Fruit fly (Drosophila melanogaster) whole organism, embryonic: ENCODE measurements around the gene CG31821.
A peak's percentile ranks its signal among the peaks of the same experiment; 100 is the strongest.

Experiments
- ATbp ChIP-seq: fragments of 200-800 bp; sonication (Bioruptor generic); optimal IDR thresholded peaks from 2 replicates; lab custom pipeline; 2017; ENCODE audit warnings: missing biosample characterization, mild to moderate bottlenecking, missing genetic modification characterization, missing genetic modification reagents
- B-H2 ChIP-seq: fragments of 200-800 bp; sonication (Bioruptor generic); optimal IDR thresholded peaks from 2 replicates; lab custom pipeline; 2018; ENCODE audit warnings: missing biosample characterization, mild to moderate bottlenecking, missing genetic modification characterization
- BEAF-32 ChIP-seq: fragments of 200-800 bp; sonication (Bioruptor generic); optimal IDR thresholded peaks from 3 replicates; lab custom pipeline; 2017; ENCODE audit warnings: missing biosample characterization, missing genetic modification characterization, mild to moderate bottlenecking, moderate library complexity, missing genetic modification reagents
- CG1024 ChIP-seq: fragments of 200-800 bp; sonication (Bioruptor generic); IDR thresholded peaks from 2 replicates; pipeline ENCODE4 v1.3.6; 2022; ENCODE audit warnings: missing biosample characterization, missing genetic modification characterization
- CG10462 ChIP-seq: fragments of 200-800 bp; sonication (Bioruptor generic); optimal IDR thresholded peaks from 2 replicates; lab custom pipeline; 2016; ENCODE audit warnings: missing biosample characterization, missing genetic modification characterization
- CG13296 ChIP-seq: fragments of 200-800 bp; sonication (Bioruptor generic); optimal IDR thresholded peaks from 3 replicates; lab custom pipeline; 2018; ENCODE audit warnings: missing biosample characterization, mild to moderate bottlenecking, missing genetic modification characterization
- CG15011 ChIP-seq: fragments of 200-800 bp; sonication (Bioruptor generic); optimal IDR thresholded peaks from 3 replicates; lab custom pipeline; 2018; ENCODE audit warnings: missing biosample characterization, mild to moderate bottlenecking, missing genetic modification characterization
- CG32772 ChIP-seq: fragments of 200-800 bp; sonication (Bioruptor generic); IDR thresholded peaks from 2 replicates; pipeline ENCODE4 v1.3.6; 2022; ENCODE audit warnings: missing biosample characterization, missing genetic modification characterization
- CG33213 ChIP-seq: fragments of 200-800 bp; sonication (Bioruptor generic); optimal IDR thresholded peaks from 3 replicates; lab custom pipeline; 2016; ENCODE audit warnings: missing biosample characterization, missing genetic modification characterization
- CG7928 ChIP-seq: fragments of 200-800 bp; sonication (Bioruptor generic); optimal IDR thresholded peaks from 2 replicates; lab custom pipeline; 2017; ENCODE audit warnings: missing biosample characterization, mild to moderate bottlenecking, missing genetic modification characterization
- CG8290 ChIP-seq, 3 experiments: fragments of 200-800 bp; sonication (Bioruptor generic); optimal IDR thresholded peaks; 2 replicates each; lab custom pipeline; 2016 to 2019; ENCODE audit warnings: missing biosample characterization in 3 of 3, missing genetic modification characterization in 3 of 3, mild to moderate bottlenecking in 2 of 3, moderate library complexity in 1 of 3
- CG8388 ChIP-seq: fragments of 200-800 bp; sonication (Bioruptor generic); optimal IDR thresholded peaks from 2 replicates; lab custom pipeline; 2019; ENCODE audit warnings: missing biosample characterization, mild to moderate bottlenecking, missing genetic modification characterization, moderate library complexity
- CG9817 ChIP-seq: fragments of 200-800 bp; sonication (Bioruptor generic); optimal IDR thresholded peaks from 2 replicates; lab custom pipeline; 2018; ENCODE audit warnings: missing biosample characterization, mild to moderate bottlenecking, missing genetic modification characterization, moderate library complexity
- CkIIα-i1 ChIP-seq: fragments of 200-800 bp; sonication (Bioruptor generic); IDR thresholded peaks from 2 replicates; pipeline ENCODE4 v1.3.6; 2022; ENCODE audit warnings: missing biosample characterization, missing genetic modification characterization
- Dek ChIP-seq: fragments of 200-800 bp; sonication (Bioruptor generic); optimal IDR thresholded peaks from 3 replicates; lab custom pipeline; 2019; ENCODE audit warnings: missing biosample characterization, mild to moderate bottlenecking, missing genetic modification characterization, moderate library complexity
- Dfd ChIP-seq, 2 experiments: fragments of >200 bp; optimal IDR thresholded peaks; 2 replicates each; lab custom pipeline; 2017; ENCODE audit warnings: missing biosample characterization in 2 of 2, missing genetic modification characterization in 2 of 2
- E2f2 ChIP-seq: fragments of 200-800 bp; sonication (Bioruptor generic); IDR thresholded peaks from 2 replicates; pipeline ENCODE4 v1.3.6; 2022; ENCODE audit warnings: missing biosample characterization, missing genetic modification characterization
- Elba2 ChIP-seq: fragments of 200-800 bp; sonication (Bioruptor generic); optimal IDR thresholded peaks from 3 replicates; lab custom pipeline; 2016; ENCODE audit warnings: missing biosample characterization, missing genetic modification characterization
- Gsc ChIP-seq: fragments of 200-800 bp; sonication (Bioruptor generic); IDR thresholded peaks from 2 replicates; pipeline ENCODE4 v1.3.6; 2022; ENCODE audit warnings: missing biosample characterization, missing genetic modification characterization
- Hey ChIP-seq: fragments of 200-800 bp; sonication (Bioruptor generic); optimal IDR thresholded peaks from 3 replicates; lab custom pipeline; 2018; ENCODE audit warnings: missing biosample characterization, mild to moderate bottlenecking, missing genetic modification characterization
- MESR4 ChIP-seq: fragments of 200-800 bp; sonication (Bioruptor generic); optimal IDR thresholded peaks from 2 replicates; lab custom pipeline; 2018; ENCODE audit warnings: missing biosample characterization, mild to moderate bottlenecking, missing genetic modification characterization, moderate library complexity
- Nf-YC ChIP-seq: fragments of 200-800 bp; optimal IDR thresholded peaks from 3 replicates; lab custom pipeline; 2019; ENCODE audit warnings: missing biosample characterization, mild to moderate bottlenecking, missing genetic modification characterization, moderate library complexity
- Oaz ChIP-seq: fragments of 200-800 bp; sonication (Bioruptor generic); IDR thresholded peaks from 2 replicates; pipeline ENCODE4 v1.3.6; 2022; ENCODE audit warnings: missing biosample characterization, missing genetic modification characterization
- Rfx ChIP-seq: fragments of 200-800 bp; sonication (Bioruptor generic); IDR thresholded peaks from 2 replicates; pipeline ENCODE4 v1.3.6; 2022; ENCODE audit warnings: missing biosample characterization, missing genetic modification characterization
- Six4 ChIP-seq: fragments of 200-800 bp; sonication (Bioruptor generic); optimal IDR thresholded peaks from 2 replicates; lab custom pipeline; 2016; ENCODE audit warnings: missing biosample characterization, missing genetic modification characterization
- Sry-β ChIP-seq: fragments of 200-800 bp; sonication (Bioruptor generic); optimal IDR thresholded peaks from 2 replicates; lab custom pipeline; 2018; ENCODE audit warnings: missing biosample characterization, mild to moderate bottlenecking, missing genetic modification characterization, moderate library complexity
- Xrp1 ChIP-seq: fragments of 200-800 bp; sonication (Bioruptor generic); IDR thresholded peaks from 2 replicates; pipeline ENCODE4 v1.3.6; 2022; ENCODE audit warnings: missing biosample characterization, missing genetic modification characterization
- ara ChIP-seq: fragments of 200-800 bp; sonication (Bioruptor generic); IDR thresholded peaks from 2 replicates; pipeline ENCODE4 v1.3.6; 2022; ENCODE audit warnings: missing biosample characterization, missing genetic modification characterization
- cas ChIP-seq: fragments of 200-800 bp; sonication (Bioruptor generic); IDR thresholded peaks from 2 replicates; pipeline ENCODE4 v1.3.6; 2022; ENCODE audit warnings: missing biosample characterization, missing genetic modification characterization
- ci ChIP-seq: fragments of 200-800 bp; sonication (Bioruptor generic); IDR thresholded peaks from 3 replicates; pipeline ENCODE4 v1.3.6; 2022; ENCODE audit warnings: missing biosample characterization, missing genetic modification characterization
- crp ChIP-seq, 2 experiments: fragments of 200-800 bp; sonication (Bioruptor generic); optimal IDR thresholded peaks; 2 replicates in 1 of 2; 3 replicates in 1 of 2; lab custom pipeline; 2017; ENCODE audit warnings: missing biosample characterization in 2 of 2, missing genetic modification characterization in 2 of 2, mild to moderate bottlenecking in 1 of 2, moderate library complexity in 1 of 2
- dysf ChIP-seq: fragments of 200-800 bp; sonication (Bioruptor generic); IDR thresholded peaks from 3 replicates; pipeline ENCODE4 v1.3.6; 2022; ENCODE audit warnings: missing biosample characterization, missing genetic modification characterization
- exex ChIP-seq: fragments of 200-800 bp; sonication (Bioruptor generic); optimal IDR thresholded peaks from 4 replicates; lab custom pipeline; 2018; ENCODE audit warnings: missing biosample characterization, mild to moderate bottlenecking, missing genetic modification characterization, moderate library complexity
- fru ChIP-seq: fragments of >200 bp; optimal IDR thresholded peaks from 2 replicates; lab custom pipeline; 2017
- fu2 ChIP-seq: fragments of 200-800 bp; sonication (Bioruptor generic); optimal IDR thresholded peaks from 2 replicates; lab custom pipeline; 2016; ENCODE audit warnings: missing biosample characterization, missing genetic modification characterization
- gcm ChIP-seq: fragments of 200-800 bp; sonication (Bioruptor generic); optimal IDR thresholded peaks from 2 replicates; lab custom pipeline; 2019; ENCODE audit warnings: missing biosample characterization, mild to moderate bottlenecking, missing genetic modification characterization, moderate library complexity
- her ChIP-seq: fragments of 200-800 bp; sonication (Bioruptor generic); optimal IDR thresholded peaks from 2 replicates; lab custom pipeline; 2016; ENCODE audit warnings: missing biosample characterization, missing genetic modification characterization
- luna ChIP-seq: fragments of 200-800 bp; sonication (Bioruptor generic); optimal IDR thresholded peaks from 2 replicates; lab custom pipeline; 2016; ENCODE audit warnings: missing biosample characterization, missing genetic modification characterization
- nmo ChIP-seq: fragments of 200-800 bp; sonication (Bioruptor generic); optimal IDR thresholded peaks from 2 replicates; lab custom pipeline; 2018; ENCODE audit warnings: missing biosample characterization, mild to moderate bottlenecking, missing genetic modification characterization, moderate library complexity
- prd ChIP-seq, 3 experiments: fragments of >200 bp in 2 of 3; fragments of 200-800 bp in 1 of 3; sonication (Bioruptor generic) in 1 of 3; optimal IDR thresholded peaks in 2 of 3; IDR thresholded peaks in 1 of 3; 2 replicates in 2 of 3; 3 replicates in 1 of 3; pipeline versions ENCODE4 v1.3.6 to Lab custom; 2017 to 2022; ENCODE audit warnings: missing biosample characterization in 1 of 3, missing genetic modification characterization in 1 of 3
- psq ChIP-seq: fragments of 200-800 bp; sonication (Bioruptor generic); optimal IDR thresholded peaks from 2 replicates; lab custom pipeline; 2017; ENCODE audit warnings: missing biosample characterization, missing genetic modification characterization
- seq ChIP-seq: fragments of 200-800 bp; sonication (Bioruptor generic); IDR thresholded peaks from 2 replicates; pipeline ENCODE4 v1.3.6; 2022; ENCODE audit warnings: missing biosample characterization, missing genetic modification characterization
- shn ChIP-seq: fragments of 200-800 bp; sonication (Bioruptor generic); optimal IDR thresholded peaks from 3 replicates; lab custom pipeline; 2016; ENCODE audit warnings: missing biosample characterization, missing genetic modification characterization
- sob ChIP-seq: fragments of 200-800 bp; sonication (Bioruptor generic); IDR thresholded peaks from 2 replicates; pipeline ENCODE4 v1.3.6; 2022; ENCODE audit warnings: missing biosample characterization, missing genetic modification characterization
- trh ChIP-seq: fragments of 200-800 bp; sonication (Bioruptor generic); optimal IDR thresholded peaks from 2 replicates; lab custom pipeline; 2016; ENCODE audit warnings: missing biosample characterization, missing genetic modification characterization
- ttk ChIP-seq: fragments of 200-800 bp; sonication (Bioruptor generic); IDR thresholded peaks from 2 replicates; pipeline ENCODE4 v2.1.2; 2022; ENCODE audit warnings: missing biosample characterization, missing genetic modification characterization
- twi ChIP-seq: fragments of 200-800 bp; optimal IDR thresholded peaks from 2 replicates; lab custom pipeline; 2019; ENCODE audit warnings: missing biosample characterization, mild to moderate bottlenecking, missing genetic modification characterization, moderate library complexity
- zen ChIP-seq: fragments of 200-800 bp; sonication (Bioruptor generic); optimal IDR thresholded peaks from 3 replicates; lab custom pipeline; 2018; ENCODE audit warnings: missing biosample characterization, mild to moderate bottlenecking, missing genetic modification characterization, moderate library complexity
- zfh1 ChIP-seq: fragments of 200-800 bp; sonication (Bioruptor generic); IDR thresholded peaks from 3 replicates; pipeline ENCODE4 v1.3.6; 2022; ENCODE audit warnings: missing biosample characterization, missing genetic modification characterization
- zfh2 ChIP-seq: fragments of 200-800 bp; sonication (Bioruptor generic); optimal IDR thresholded peaks from 2 replicates; lab custom pipeline; 2016; ENCODE audit warnings: missing biosample characterization, missing genetic modification characterization

The CG31821 gene

dm6 chr2L:15910937-15911590 is 8.9 kb upstream of the CG31821 start (continued):
- TF ChIP-seq ara (peak; percentile 95), Rfx (GFP tag; lab: Robert Waterston, UW) (peak; percentile 95), CG13296 (GFP tag; lab: Kevin White, UChicago) (peak; percentile 95), ATbp (GFP tag; lab: Kevin White, UChicago) (peak; percentile 96), gcm (GFP tag; lab: Kevin White, UChicago) (peak; percentile 95), dysf (GFP tag; lab: Robert Waterston, UW) (peak; percentile 98), zfh1 (GFP tag; lab: Robert Waterston, UW) (peak; percentile 95), CG15011 (GFP tag; lab: Kevin White, UChicago) (peak; percentile 89), crp (GFP tag; optimal IDR thresholded peaks at IDR 0.05; lab: Kevin White, UChicago) (peak; percentile 2 to 64), CG8290 (GFP tag; optimal IDR thresholded peaks at IDR 0.05; lab: Kevin White, UChicago) (peak; percentile 79), CG8290 (tag; optimal IDR thresholded peaks at IDR 0.05; lab: Kevin White, UChicago) (peak; percentile 55 to 95), CkIIα-i1 (GFP tag; lab: Robert Waterston, UW) (peak; percentile 88), Sry-β (GFP tag; lab: Kevin White, UChicago) (peak; percentile 66), CG7928 (peak; percentile 39), sob (GFP tag; lab: Robert Waterston, UW) (peak; percentile 97), E2f2 (GFP tag; lab: Robert Waterston, UW) (peak; percentile 84), Dfd (GFP tag; optimal IDR thresholded peaks at IDR 0.05; lab: Kevin White, UChicago) (no peak), Dek (tag; lab: Kevin White, UChicago) (peak; percentile 91), Oaz (GFP tag; lab: Robert Waterston, UW) (peak; percentile 91), prd (optimal IDR thresholded peaks at IDR 0.05; lab: Kevin White, UChicago) (no peak), prd (GFP tag; IDR thresholded peaks at IDR 0.05; lab: Robert Waterston, UW) (peak; percentile 96), CG9817 (tag; lab: Kevin White, UChicago) (peak; percentile 97), Gsc (GFP tag; lab: Robert Waterston, UW) (peak; percentile 81), fru (no peak), CG10462 (GFP tag; lab: Kevin White, UChicago) (peak; percentile 95), ci (GFP tag; lab: Robert Waterston, UW) (peak; percentile 97), cas (GFP tag; lab: Robert Waterston, UW) (peak; percentile 80), CG33213 (GFP tag; lab: Kevin White, UChicago) (peak; percentile 94), CG8388 (GFP tag; lab: Kevin White, UChicago) (peak; percentile 98), Hey (peak; percentile 2), CG32772 (GFP tag; lab: Robert Waterston, UW) (peak; percentile 97), Xrp1 (GFP tag; lab: Robert Waterston, UW) (peak; percentile 98), shn (GFP tag; lab: Kevin White, UChicago) (peak; percentile 93), BEAF-32 (GFP tag; lab: Kevin White, UChicago) (peak; percentile 15), psq (peak; percentile 87), Elba2 (GFP tag; lab: Kevin White, UChicago) (peak; percentile 51), her (peak; percentile 94), zen (peak; percentile 87), twi (peak; percentile 94), exex (peak; percentile 60), MESR4 (GFP tag; lab: Kevin White, UChicago) (peak; percentile 47), trh (GFP tag; lab: Kevin White, UChicago) (peak; percentile 84), nmo (GFP tag; lab: Kevin White, UChicago) (peak; percentile 96), B-H2 (peak; percentile 75), fu2 (GFP tag; lab: Kevin White, UChicago) (peak; percentile 90), Six4 (GFP tag; lab: Kevin White, UChicago) (peak; percentile 93), Nf-YC (peak; percentile 85), luna (peak; percentile 87), ttk (GFP tag; lab: Robert Waterston, UW) (peak; percentile 92), zfh2 (GFP tag; lab: Kevin White, UChicago) (peak; percentile 92), CG1024 (GFP tag; lab: Robert Waterston, UW) (peak; percentile 87), seq (peak; percentile 98)
